Worm (Caenorhabditis elegans) whole organism, mixed stage, embryonic: Measurements from ENCODE around the gene F10C2.7.

ENCODE experiments used
- lin-13 ChIP-seq: fragments of 150-350 bp; optimal IDR thresholded peaks from 2 replicates; lab custom pipeline; 2014; ENCODE audit warnings: missing biosample characterization, missing genetic modification characterization
- nhr-12 ChIP-seq: fragments of 150-350 bp; optimal IDR thresholded peaks from 2 replicates; lab custom pipeline; 2014; ENCODE audit warnings: missing biosample characterization, missing genetic modification characterization
- nhr-28 ChIP-seq: fragments of 150-350 bp; optimal IDR thresholded peaks from 2 replicates; lab custom pipeline; 2014; ENCODE audit warnings: missing biosample characterization, missing genetic modification characterization
- snpc-4 ChIP-seq: fragments of 150-350 bp; optimal IDR thresholded peaks from 2 replicates; lab custom pipeline; 2014; ENCODE audit warnings: missing biosample characterization, missing genetic modification characterization
- ztf-11 ChIP-seq: fragments of 150-350 bp; optimal IDR thresholded peaks from 2 replicates; lab custom pipeline; 2014; ENCODE audit warnings: missing biosample characterization, missing genetic modification characterization

ce11 chrV:12024273-12024672 lies 29.4 kb upstream of the F10C2.7 start:
- TF ChIP-seq nhr-28 (tag; lab: Kevin White, UChicago) (no peak), nhr-12 (no peak), snpc-4 (tag; lab: Kevin White, UChicago) (no peak), lin-13 (tag; lab: Kevin White, UChicago) (no peak), ztf-11 (no peak)
